Worm (Caenorhabditis elegans): ENCODE measurements around the gene str-18.

ce11 chrV:15715636-15716035 is 26.1 kb downstream of the str-18 start:
- TF ChIP-seq dao-5 (tag; optimal IDR thresholded peaks at IDR 0.05) (no peak), W03F9.2 (tag; optimal IDR thresholded peaks at IDR 0.05) (no peak)
